Fruit fly (Drosophila melanogaster) whole organism, embryonic: ENCODE measurements around the gene NELF-B.

ENCODE experiments used
- B-H2 ChIP-seq: fragments of 200-800 bp; sonication (Bioruptor generic); optimal IDR thresholded peaks from 2 replicates; lab custom pipeline; 2018; ENCODE audit warnings: missing biosample characterization, mild to moderate bottlenecking, missing genetic modification characterization
- BtbVII ChIP-seq: fragments of 200-800 bp; sonication (Bioruptor generic); optimal IDR thresholded peaks from 3 replicates; lab custom pipeline; 2017; ENCODE audit warnings: missing biosample characterization, mild to moderate bottlenecking, missing genetic modification characterization
- CG10209 ChIP-seq: fragments of 200-800 bp; sonication (Bioruptor generic); optimal IDR thresholded peaks from 3 replicates; lab custom pipeline; 2017; ENCODE audit warnings: missing biosample characterization, mild to moderate bottlenecking, missing genetic modification characterization, missing genetic modification reagents
- CG11247 ChIP-seq: fragments of 200-800 bp; sonication (Bioruptor generic); IDR thresholded peaks from 2 replicates; pipeline ENCODE4 v1.3.6; 2022; ENCODE audit warnings: missing biosample characterization, missing genetic modification characterization
- CG11398 ChIP-seq: fragments of 200-800 bp; sonication (Bioruptor generic); optimal IDR thresholded peaks from 2 replicates; lab custom pipeline; 2016; ENCODE audit warnings: missing biosample characterization, missing genetic modification characterization
- CG11456 ChIP-seq: fragments of 200-800 bp; sonication (Bioruptor generic); IDR thresholded peaks from 3 replicates; pipeline ENCODE4 v1.3.6; 2022; ENCODE audit warnings: missing biosample characterization, missing genetic modification characterization
- CG13775 ChIP-seq: fragments of 200-800 bp; sonication (Bioruptor generic); optimal IDR thresholded peaks from 3 replicates; lab custom pipeline; 2017; ENCODE audit warnings: missing biosample characterization, mild to moderate bottlenecking, missing genetic modification characterization
- CG14667 ChIP-seq: fragments of 200-800 bp; sonication (Bioruptor generic); IDR thresholded peaks from 2 replicates; pipeline ENCODE4 v1.3.6; 2022; ENCODE audit warnings: missing biosample characterization, missing genetic modification characterization
- CG15011 ChIP-seq: fragments of 200-800 bp; sonication (Bioruptor generic); optimal IDR thresholded peaks from 3 replicates; lab custom pipeline; 2018; ENCODE audit warnings: missing biosample characterization, mild to moderate bottlenecking, missing genetic modification characterization
- CG15514 ChIP-seq: fragments of 200-800 bp; sonication (Bioruptor generic); optimal IDR thresholded peaks from 3 replicates; lab custom pipeline; 2017; ENCODE audit warnings: missing biosample characterization, missing genetic modification characterization, mild to moderate bottlenecking, moderate library complexity, missing genetic modification reagents
- CG15696 ChIP-seq: fragments of 200-800 bp; sonication (Bioruptor generic); optimal IDR thresholded peaks from 2 replicates; lab custom pipeline; 2019; ENCODE audit warnings: missing biosample characterization, mild to moderate bottlenecking, missing genetic modification characterization, moderate library complexity
- CG17612 ChIP-seq: fragments of 200-800 bp; sonication (Bioruptor generic); IDR thresholded peaks from 2 replicates; pipeline ENCODE4 v1.3.6; 2022; ENCODE audit warnings: missing biosample characterization, missing genetic modification characterization
- CG18262 ChIP-seq: fragments of 200-800 bp; optimal IDR thresholded peaks from 3 replicates; lab custom pipeline; 2019; ENCODE audit warnings: missing biosample characterization, mild to moderate bottlenecking, missing genetic modification characterization, moderate library complexity
- CG18599 ChIP-seq: fragments of 200-800 bp; sonication (Bioruptor generic); optimal IDR thresholded peaks from 3 replicates; lab custom pipeline; 2017; ENCODE audit warnings: missing biosample characterization, missing genetic modification characterization, mild to moderate bottlenecking, moderate library complexity, missing genetic modification reagents
- CG31224 ChIP-seq: fragments of 200-800 bp; sonication (Bioruptor generic); IDR thresholded peaks from 2 replicates; pipeline ENCODE4 v1.3.6; 2022; ENCODE audit warnings: missing biosample characterization, missing genetic modification characterization
- CG3281 ChIP-seq: fragments of 200-800 bp; sonication (Bioruptor generic); optimal IDR thresholded peaks from 3 replicates; lab custom pipeline; 2017; ENCODE audit warnings: missing biosample characterization, mild to moderate bottlenecking, missing genetic modification characterization
- CG34376 ChIP-seq: fragments of 200-800 bp; sonication (Bioruptor generic); optimal IDR thresholded peaks from 2 replicates; lab custom pipeline; 2018; ENCODE audit warnings: missing biosample characterization, mild to moderate bottlenecking, missing genetic modification characterization
- CG4707 ChIP-seq: fragments of 200-800 bp; sonication (Bioruptor generic); optimal IDR thresholded peaks from 2 replicates; lab custom pipeline; 2018; ENCODE audit warnings: missing biosample characterization, mild to moderate bottlenecking, missing genetic modification characterization, moderate library complexity
- CG4730 ChIP-seq: fragments of 200-800 bp; sonication (Bioruptor generic); IDR thresholded peaks from 2 replicates; pipeline ENCODE4 v1.3.6; 2022; ENCODE audit warnings: missing biosample characterization, missing genetic modification characterization
- CG4820 ChIP-seq: fragments of 200-800 bp; sonication (Bioruptor generic); optimal IDR thresholded peaks from 3 replicates; lab custom pipeline; 2016; ENCODE audit warnings: missing biosample characterization, missing genetic modification characterization
- CG6175 ChIP-seq: fragments of 200-800 bp; sonication (Bioruptor generic); IDR thresholded peaks from 3 replicates; pipeline ENCODE4 v1.3.6; 2022; ENCODE audit warnings: missing biosample characterization, missing genetic modification characterization
- CG6765 ChIP-seq: fragments of 200-800 bp; sonication (Bioruptor generic); optimal IDR thresholded peaks from 3 replicates; lab custom pipeline; 2017; ENCODE audit warnings: missing biosample characterization, mild to moderate bottlenecking, missing genetic modification characterization
- CG7839 ChIP-seq: fragments of 200-800 bp; sonication (Bioruptor generic); optimal IDR thresholded peaks from 3 replicates; lab custom pipeline; 2018; ENCODE audit warnings: missing biosample characterization, mild to moderate bottlenecking, missing genetic modification characterization, moderate library complexity
- CG8924 ChIP-seq: fragments of 200-800 bp; optimal IDR thresholded peaks from 3 replicates; lab custom pipeline; 2019; ENCODE audit warnings: missing biosample characterization, mild to moderate bottlenecking, missing genetic modification characterization, moderate library complexity
- CG9727 ChIP-seq: fragments of 200-800 bp; sonication (Bioruptor generic); optimal IDR thresholded peaks from 3 replicates; lab custom pipeline; 2017; ENCODE audit warnings: missing biosample characterization, mild to moderate bottlenecking, missing genetic modification characterization
- CG9932 ChIP-seq: fragments of 200-800 bp; sonication (Bioruptor generic); IDR thresholded peaks from 2 replicates; pipeline ENCODE4 v1.3.6; 2022; ENCODE audit warnings: missing biosample characterization, missing genetic modification characterization
- Drgx ChIP-seq: fragments of 200-800 bp; sonication (Bioruptor generic); IDR thresholded peaks from 2 replicates; pipeline ENCODE4 v1.3.6; 2022; ENCODE audit warnings: missing biosample characterization, missing genetic modification characterization
- Eip74EF ChIP-seq, 2 experiments: fragments of 200-800 bp in 1 of 2; fragments of >200 bp in 1 of 2; sonication (Bioruptor generic) in 1 of 2; optimal IDR thresholded peaks; 2 replicates each; lab custom pipeline; 2017 to 2019; ENCODE audit warnings: missing biosample characterization in 2 of 2, missing genetic modification characterization in 2 of 2, mild to moderate bottlenecking in 1 of 2, moderate library complexity in 1 of 2
- Hr51 ChIP-seq, 2 experiments: fragments of 200-800 bp; sonication (Bioruptor generic); optimal IDR thresholded peaks; 2 replicates in 1 of 2; 3 replicates in 1 of 2; lab custom pipeline; 2016 to 2018; ENCODE audit warnings: missing biosample characterization in 2 of 2, missing genetic modification characterization in 2 of 2, mild to moderate bottlenecking in 1 of 2, moderate library complexity in 1 of 2
- bigmax ChIP-seq: fragments of 200-800 bp; sonication (Bioruptor generic); optimal IDR thresholded peaks from 2 replicates; lab custom pipeline; 2018; ENCODE audit warnings: missing biosample characterization, mild to moderate bottlenecking, missing genetic modification characterization
- chn ChIP-seq: fragments of 200-800 bp; sonication (Bioruptor generic); optimal IDR thresholded peaks from 2 replicates; lab custom pipeline; 2016; ENCODE audit warnings: missing biosample characterization, missing genetic modification characterization
- grn ChIP-seq: fragments of 200-800 bp; sonication (Bioruptor generic); optimal IDR thresholded peaks from 3 replicates; lab custom pipeline; 2017; ENCODE audit warnings: missing biosample characterization, missing genetic modification characterization
- gro ChIP-seq: fragments of 200-800 bp; sonication (Bioruptor generic); optimal IDR thresholded peaks from 2 replicates; lab custom pipeline; 2016; ENCODE audit warnings: missing biosample characterization, missing genetic modification characterization
- gsb-n ChIP-seq: fragments of 200-800 bp; sonication (Bioruptor generic); optimal IDR thresholded peaks from 3 replicates; lab custom pipeline; 2018; ENCODE audit warnings: missing biosample characterization, mild to moderate bottlenecking, missing genetic modification characterization
- jumu ChIP-seq: fragments of 200-800 bp; sonication (Bioruptor generic); optimal IDR thresholded peaks from 3 replicates; lab custom pipeline; 2016; ENCODE audit warnings: missing biosample characterization, missing genetic modification characterization
- lilli ChIP-seq: fragments of 200-800 bp; sonication (Bioruptor generic); optimal IDR thresholded peaks from 3 replicates; lab custom pipeline; 2016; ENCODE audit warnings: missing biosample characterization, missing genetic modification characterization
- maf-S ChIP-seq: fragments of 200-800 bp; sonication (Bioruptor generic); optimal IDR thresholded peaks from 2 replicates; lab custom pipeline; 2016; ENCODE audit warnings: missing biosample characterization, missing genetic modification characterization
- mam ChIP-seq: fragments of 200-800 bp; sonication (Bioruptor generic); optimal IDR thresholded peaks from 3 replicates; lab custom pipeline; 2016; ENCODE audit warnings: missing biosample characterization, missing genetic modification characterization
- oc ChIP-seq: fragments of 200-800 bp; sonication (Bioruptor generic); optimal IDR thresholded peaks from 2 replicates; lab custom pipeline; 2018; ENCODE audit warnings: missing biosample characterization, mild to moderate bottlenecking, missing genetic modification characterization, moderate library complexity
- p53 ChIP-seq: fragments of 200-800 bp; sonication (Bioruptor generic); optimal IDR thresholded peaks from 2 replicates; lab custom pipeline; 2016; ENCODE audit warnings: missing biosample characterization, missing genetic modification characterization
- peb ChIP-seq: fragments of 200-800 bp; sonication (Bioruptor generic); IDR thresholded peaks from 2 replicates; pipeline ENCODE4 v1.3.6; 2022; ENCODE audit warnings: missing biosample characterization, missing genetic modification characterization
- row ChIP-seq: fragments of 200-800 bp; sonication (Bioruptor generic); IDR thresholded peaks from 3 replicates; pipeline ENCODE4 v1.3.6; 2022; ENCODE audit warnings: missing biosample characterization, missing genetic modification characterization
- sima ChIP-seq: fragments of 200-800 bp; sonication (Bioruptor generic); optimal IDR thresholded peaks from 2 replicates; lab custom pipeline; 2016; ENCODE audit warnings: missing biosample characterization, missing genetic modification characterization
- so ChIP-seq: fragments of 200-800 bp; sonication (Bioruptor generic); IDR thresholded peaks from 3 replicates; pipeline ENCODE4 v1.3.6; 2022; ENCODE audit warnings: missing biosample characterization, missing genetic modification characterization
- sug ChIP-seq: fragments of 200-800 bp; optimal IDR thresholded peaks from 2 replicates; lab custom pipeline; 2019; ENCODE audit warnings: missing biosample characterization, mild to moderate bottlenecking, missing genetic modification characterization, moderate library complexity
- tgo ChIP-seq: fragments of 200-800 bp; sonication (Bioruptor generic); IDR thresholded peaks from 3 replicates; pipeline ENCODE4 v1.3.6; 2022; ENCODE audit warnings: missing biosample characterization, missing genetic modification characterization
- tin ChIP-seq: fragments of 200-800 bp; sonication (Bioruptor generic); optimal IDR thresholded peaks from 3 replicates; lab custom pipeline; 2016; ENCODE audit warnings: missing biosample characterization, missing genetic modification characterization
- wek ChIP-seq: fragments of 200-800 bp; sonication (Bioruptor generic); optimal IDR thresholded peaks from 3 replicates; lab custom pipeline; 2018; ENCODE audit warnings: missing biosample characterization, mild to moderate bottlenecking, missing genetic modification characterization, moderate library complexity

Gene NELF-B

DNA sequence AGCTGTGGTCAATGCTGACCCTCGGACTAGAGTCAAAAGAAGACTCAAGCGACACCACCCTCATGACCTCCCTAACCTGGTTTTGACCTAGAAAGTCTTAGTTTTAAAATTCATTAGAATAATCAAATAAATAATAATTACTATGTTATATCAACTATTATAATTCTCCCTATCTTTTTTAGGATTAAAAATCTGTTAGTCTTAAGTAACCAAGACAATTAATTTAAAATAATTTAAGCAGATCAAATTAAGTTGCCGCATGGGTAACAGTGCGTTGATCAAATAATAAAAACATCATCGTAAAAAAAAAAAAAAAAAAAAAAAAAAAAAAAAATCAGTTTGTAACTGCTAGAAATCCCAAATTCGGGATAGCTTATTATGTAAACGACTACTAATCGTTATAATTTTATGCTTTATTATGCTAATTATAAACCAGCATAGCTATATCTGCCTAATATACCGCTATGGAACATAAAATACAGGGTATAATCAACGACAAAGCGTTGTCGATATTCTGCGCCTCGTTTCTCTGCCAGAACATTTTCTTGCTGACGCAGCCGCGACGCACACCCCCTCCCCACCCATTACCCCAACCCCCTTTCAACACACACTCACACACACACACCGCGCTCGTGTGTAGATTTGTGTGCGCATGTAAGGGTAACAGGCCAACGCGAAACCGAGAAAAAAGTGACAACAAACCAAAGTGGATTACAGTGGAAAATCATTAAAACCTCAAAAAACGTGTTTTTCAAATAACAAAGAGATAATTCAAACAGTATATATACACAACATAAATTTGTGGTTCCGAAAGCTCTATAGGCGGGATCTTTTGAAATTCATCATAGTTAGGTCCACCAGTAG is 24.9 kb downstream of the NELF-B start (continued):
- TF ChIP-seq tin (GFP tag; lab: Kevin White, UChicago) (peak; percentile 13), lilli (peak; percentile 97), CG11456 (GFP tag; lab: Robert Waterston, UW) (peak; percentile 75), CG6765 (GFP tag; lab: Kevin White, UChicago) (peak; percentile 39), CG3281 (GFP tag; lab: Kevin White, UChicago) (peak; percentile 72), CG11398 (peak; percentile 19), CG15514 (GFP tag; lab: Kevin White, UChicago) (peak; percentile 41), so (GFP tag; lab: Robert Waterston, UW) (peak; percentile 46; the same call in 1 of the 3 replicates), Hr51 (GFP tag; optimal IDR thresholded peaks at IDR 0.05; lab: Kevin White, UChicago) (peak; percentile 34 to 36), Drgx (GFP tag; lab: Robert Waterston, UW) (peak; percentile 79), CG18262 (tag; lab: Kevin White, UChicago) (peak; percentile 17), BtbVII (peak; percentile 53), CG17612 (GFP tag; lab: Robert Waterston, UW) (0 out of 2 replicates have a peak, but pooled peaks have one; percentile 28), CG10209 (GFP tag; lab: Kevin White, UChicago) (peak; percentile 29), CG18599 (GFP tag; lab: Kevin White, UChicago) (peak; percentile 85), sima (peak; percentile 22), CG7839 (peak; percentile 96), wek (peak; percentile 57), maf-S (peak; percentile 22), CG11247 (GFP tag; lab: Robert Waterston, UW) (peak; percentile 60), CG6175 (GFP tag; lab: Robert Waterston, UW) (peak; percentile 59; the same call in 1 of the 3 replicates), CG9727 (GFP tag; lab: Kevin White, UChicago) (peak; percentile 27), CG31224 (GFP tag; lab: Robert Waterston, UW) (peak; percentile 61), tgo (GFP tag; lab: Robert Waterston, UW) (peak; percentile 51; the same call in 2 of the 3 replicates), oc (tag; lab: Kevin White, UChicago) (peak; percentile 48), gro (GFP tag; lab: Kevin White, UChicago) (peak; percentile 95), CG13775 (GFP tag; lab: Kevin White, UChicago) (peak; percentile 31), CG4820 (GFP tag; lab: Kevin White, UChicago) (peak; percentile 1), peb (GFP tag; lab: Robert Waterston, UW) (peak; percentile 9; the same call in 1 of the 2 replicates), CG14667 (peak; percentile 53), CG4730 (peak; percentile 37; the same call in 1 of the 2 replicates), CG8924 (tag; lab: Kevin White, UChicago) (peak; percentile 49), CG4707 (GFP tag; lab: Kevin White, UChicago) (peak; percentile 54), p53 (GFP tag; lab: Kevin White, UChicago) (peak; percentile 84), row (GFP tag; lab: Robert Waterston, UW) (peak; percentile 91), CG34376 (GFP tag; lab: Kevin White, UChicago) (peak; percentile 84), CG15011 (peak; percentile 66), grn (GFP tag; lab: Kevin White, UChicago) (peak; percentile 64), gsb-n (peak; percentile 35), CG9932 (GFP tag; lab: Robert Waterston, UW) (peak; percentile 79), B-H2 (GFP tag; lab: Kevin White, UChicago) (peak; percentile 74), Eip74EF (GFP tag; optimal IDR thresholded peaks at IDR 0.05; lab: Kevin White, UChicago) (peak in 1 of 2 experiments; percentile 47), CG15696 (peak; percentile 51), chn (GFP tag; lab: Kevin White, UChicago) (peak; percentile 36), sug (tag; lab: Kevin White, UChicago) (peak; percentile 63), mam (GFP tag; lab: Kevin White, UChicago) (peak; percentile 97), jumu (GFP tag; lab: Kevin White, UChicago) (peak; percentile 94), bigmax (peak; percentile 15)
